Worm (Caenorhabditis elegans): Measurements from ENCODE around the gene lim-6.

- TF ChIP-seq ztf-29 (GFP tag; IDR thresholded peaks at IDR 0.05) (no peak), klf-2 (GFP tag; conservative IDR thresholded peaks at IDR 0.05) (no peak)
These were observed 24.6 kb downstream of the lim-6 start, which contains the start of the genes pigx-1 and rme-6 for ce11 chrX:1096808-1097207.
